Worm (Caenorhabditis elegans) whole organism, L3 larva: Measurements from ENCODE around the gene T06E8.8.

Source experiments
- ceh-28 ChIP-seq: fragments of 150-350 bp; optimal IDR thresholded peaks from 2 replicates; lab custom pipeline; 2014; ENCODE audit warnings: missing biosample characterization, missing genetic modification reagents, missing genetic modification characterization
- ceh-82 ChIP-seq: fragments of 150-350 bp; optimal IDR thresholded peaks from 2 replicates; lab custom pipeline; 2014; ENCODE audit warnings: missing biosample characterization, missing genetic modification characterization
- daf-12 ChIP-seq: fragments of 150-350 bp; optimal IDR thresholded peaks from 2 replicates; lab custom pipeline; 2014; ENCODE audit warnings: missing biosample characterization, missing genetic modification reagents, missing genetic modification characterization
- egl-27 ChIP-seq: sonication (generic microtip); optimal IDR thresholded peaks from 4 replicates; lab custom pipeline; 2017; ENCODE audit warnings: missing biosample characterization, missing genetic modification reagents, missing genetic modification characterization
- elt-2 ChIP-seq: sonication (generic microtip); optimal IDR thresholded peaks from 2 replicates; lab custom pipeline; 2016; ENCODE audit warnings: missing genetic modification reagents, mild to moderate bottlenecking, missing genetic modification characterization, missing compliant biosample characterization
- fkh-2 ChIP-seq: fragments of 150-350 bp; optimal IDR thresholded peaks from 2 replicates; lab custom pipeline; 2014; ENCODE audit warnings: missing biosample characterization, missing genetic modification reagents, missing genetic modification characterization
- nhr-23 ChIP-seq: fragments of 150-350 bp; optimal IDR thresholded peaks from 2 replicates; lab custom pipeline; 2014; ENCODE audit warnings: missing biosample characterization, missing genetic modification reagents, missing genetic modification characterization
- nhr-67 ChIP-seq: fragments of 150-350 bp; optimal IDR thresholded peaks from 2 replicates; lab custom pipeline; 2014; ENCODE audit warnings: missing biosample characterization, missing genetic modification characterization
- pqm-1 ChIP-seq: fragments of 150-350 bp; optimal IDR thresholded peaks from 2 replicates; lab custom pipeline; 2017; ENCODE audit warnings: missing biosample characterization, missing genetic modification characterization, inconsistent platforms
- zag-1 ChIP-seq: fragments of 150-350 bp; optimal IDR thresholded peaks from 2 replicates; lab custom pipeline; 2014; ENCODE audit warnings: missing biosample characterization, missing genetic modification characterization

ce11 chrV:10000760-10001159 is 42.8 kb upstream of the T06E8.8 start, which contains the start of gene K08H10.10:
- TF ChIP-seq pqm-1 (no peak), fkh-2 (tag; lab: Kevin White, UChicago) (no peak), daf-12 (tag; lab: Kevin White, UChicago) (no peak), ceh-82 (tag; lab: Kevin White, UChicago) (no peak), zag-1 (tag; lab: Kevin White, UChicago) (no peak), nhr-67 (tag; lab: Kevin White, UChicago) (no peak), egl-27 (no peak), elt-2 (tag; lab: Kevin White, UChicago) (no peak), nhr-23 (tag; lab: Kevin White, UChicago) (no peak), ceh-28 (tag; lab: Kevin White, UChicago) (no peak)
